Fruit fly (Drosophila melanogaster) S2 (cell line): ENCODE measurements around the gene Cpr100A.

Experiments
- CG8478 ChIP-seq: fragments of >200 bp; optimal IDR thresholded peaks from 2 replicates; lab custom pipeline; 2018
- CTCF ChIP-seq, 2 experiments: fragments of >200 bp; optimal IDR thresholded peaks; 2 replicates each; lab custom pipeline; 2018

dm6 chr3R:30916024-30916423 is 48.7 kb downstream of the Cpr100A start:
- no peak for TF ChIP-seq CG8478
- no peak for TF ChIP-seq CTCF (optimal IDR thresholded peaks at IDR 0.05; lab: Kevin White, UChicago)
